Fruit fly (Drosophila melanogaster): Measurements from ENCODE around the gene BomBc3.

BomBc3 gene

DNA sequence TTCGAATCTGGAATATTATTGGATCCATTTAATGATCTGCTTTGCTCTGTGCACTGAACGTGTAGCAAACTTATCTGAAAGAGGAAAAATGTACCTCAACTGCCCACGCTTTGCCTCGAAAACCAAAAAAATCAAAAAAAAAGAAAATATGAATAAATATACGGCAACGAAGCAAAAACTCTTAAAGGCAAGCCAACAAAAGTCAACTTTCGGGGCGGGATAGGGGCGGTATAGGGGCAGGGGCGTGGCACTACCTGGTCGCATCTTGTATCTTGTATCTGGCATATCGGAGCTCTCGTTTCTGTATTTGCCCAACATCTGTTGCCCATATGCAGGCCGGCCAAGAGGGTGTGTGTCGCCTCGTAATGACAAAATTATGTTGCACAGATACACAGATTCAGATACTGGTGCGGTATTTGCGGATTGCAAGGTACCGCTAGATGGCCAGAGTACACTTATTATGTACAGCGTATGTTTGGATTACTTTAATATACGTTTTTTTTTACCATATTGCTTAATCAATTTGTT, 42.4 kb upstream of the BomBc3 start:
- no peak for TF ChIP-seq CG6808 (GFP tag; optimal IDR thresholded peaks at IDR 0.05)
- TF ChIP-seq CG10631 (GFP tag; optimal IDR thresholded peaks at IDR 0.05), result no peak
- TF ChIP-seq CG31627 (GFP tag; optimal IDR thresholded peaks at IDR 0.05), result no peak
- no peak for TF ChIP-seq fkh (GFP tag; optimal IDR thresholded peaks at IDR 0.05)
- no peak for TF ChIP-seq Hr4 (GFP tag; optimal IDR thresholded peaks at IDR 0.05)
- TF ChIP-seq acj6 (GFP tag; optimal IDR thresholded peaks at IDR 0.05), result no peak
- no peak for TF ChIP-seq cyc (GFP tag; optimal IDR thresholded peaks at IDR 0.05)
- no peak for TF ChIP-seq CG1621 (tag; optimal IDR thresholded peaks at IDR 0.05)
- no peak for TF ChIP-seq ss (GFP tag; optimal IDR thresholded peaks at IDR 0.05)
- no peak for TF ChIP-seq CG6792 (GFP tag; optimal IDR thresholded peaks at IDR 0.05)
- no peak for TF ChIP-seq CG8119 (GFP tag; IDR thresholded peaks at IDR 0.05)
- no peak for TF ChIP-seq Lpt (GFP tag; optimal IDR thresholded peaks at IDR 0.05)
- TF ChIP-seq CG8319 (GFP tag; optimal IDR thresholded peaks at IDR 0.05), result no peak
- no peak for TF ChIP-seq svp (GFP tag)

DNA sequence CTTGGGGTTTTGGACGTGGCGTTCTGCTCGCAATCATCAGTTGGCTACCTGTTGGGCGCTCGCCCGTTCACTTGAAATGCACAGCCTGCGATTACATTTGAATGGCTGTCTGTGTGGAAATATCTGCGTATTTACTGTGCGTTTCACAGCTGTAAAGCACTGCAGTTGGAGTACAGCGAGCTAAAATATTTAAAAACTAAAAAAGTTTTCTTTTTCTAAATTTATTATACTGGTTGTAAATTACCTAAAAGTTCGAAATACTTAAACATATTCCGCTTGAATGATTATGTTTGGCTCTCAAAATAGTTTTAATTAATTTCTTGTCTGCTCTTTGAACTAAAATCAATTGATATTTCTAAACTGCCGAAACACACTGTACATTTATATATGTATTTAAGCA, 40.6 kb upstream of the BomBc3 start:
- TF ChIP-seq acj6 (GFP tag; optimal IDR thresholded peaks at IDR 0.05), result peak; percentile 12
- peak; percentile 30; the same call in 1 of the 3 replicates for TF ChIP-seq CG8119 (GFP tag; IDR thresholded peaks at IDR 0.05)
- TF ChIP-seq Hr39 (GFP tag; optimal IDR thresholded peaks at IDR 0.05), result peak; percentile 15
- TF ChIP-seq Sox15 (GFP tag; optimal IDR thresholded peaks at IDR 0.05), result no peak
- TF ChIP-seq lz (GFP tag; optimal IDR thresholded peaks at IDR 0.05), result peak; percentile 13
- TF ChIP-seq Eip78C (GFP tag), result peak; percentile 64
- peak; percentile 54 for TF ChIP-seq svp (GFP tag)
- TF ChIP-seq CG4318 (GFP tag; optimal IDR thresholded peaks at IDR 0.05), result no peak
- peak; percentile 13 for TF ChIP-seq esn (GFP tag; optimal IDR thresholded peaks at IDR 0.05)
- TF ChIP-seq eg (GFP tag; IDR thresholded peaks at IDR 0.05), result peak; percentile 40; the same call in 1 of the 3 replicates
- peak; percentile 22 for TF ChIP-seq topi (GFP tag; optimal IDR thresholded peaks at IDR 0.05)
- TF ChIP-seq achi (GFP tag; optimal IDR thresholded peaks at IDR 0.05), result peak; percentile 2
- no peak for TF ChIP-seq Eip75B (GFP tag; optimal IDR thresholded peaks at IDR 0.05)
- TF ChIP-seq CG15336 (GFP tag; IDR thresholded peaks at IDR 0.05), result peak; percentile 55
- TF ChIP-seq ss (GFP tag; optimal IDR thresholded peaks at IDR 0.05), result no peak
- TF ChIP-seq Met (GFP tag; optimal IDR thresholded peaks at IDR 0.05), result peak; percentile 10
- TF ChIP-seq net (GFP tag; optimal IDR thresholded peaks at IDR 0.05), result no peak
- TF ChIP-seq CG31627 (GFP tag; optimal IDR thresholded peaks at IDR 0.05), result peak; percentile 19

DNA sequence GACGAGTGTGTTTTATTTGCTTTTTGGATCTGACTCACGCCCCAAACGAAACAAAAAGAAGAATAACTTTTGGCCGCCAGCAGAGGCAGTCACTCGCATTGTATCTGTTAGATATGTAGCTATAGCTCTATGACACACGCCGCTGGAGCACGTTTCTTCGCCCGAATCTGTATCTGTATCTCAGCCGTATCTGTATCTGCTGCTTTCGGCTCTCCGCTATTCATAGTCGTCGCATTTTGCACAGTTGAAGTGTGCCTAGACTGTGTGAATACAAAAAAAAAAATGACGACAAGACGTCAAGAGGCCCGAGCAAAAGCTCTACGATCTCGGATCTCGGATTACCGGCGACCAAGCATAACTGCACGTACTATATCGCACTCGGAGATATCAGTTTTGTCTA, 40.2 kb upstream of the BomBc3 start:
- TF ChIP-seq Eip78C (GFP tag) (no peak), CG6163 (GFP tag; IDR thresholded peaks at IDR 0.05) (0 out of 3 replicates have a peak, but pooled peaks have one; percentile 16), fkh (GFP tag; optimal IDR thresholded peaks at IDR 0.05) (peak; percentile 33), Ets21C (GFP tag; optimal IDR thresholded peaks at IDR 0.05) (no peak)

- no peak for TF ChIP-seq lz (GFP tag; optimal IDR thresholded peaks at IDR 0.05)
- no peak for TF ChIP-seq Sox102F (GFP tag; optimal IDR thresholded peaks at IDR 0.05)
Observed at dm6 chr3R:22047412-22047811, 39.5 kb upstream of the BomBc3 start.

DNA sequence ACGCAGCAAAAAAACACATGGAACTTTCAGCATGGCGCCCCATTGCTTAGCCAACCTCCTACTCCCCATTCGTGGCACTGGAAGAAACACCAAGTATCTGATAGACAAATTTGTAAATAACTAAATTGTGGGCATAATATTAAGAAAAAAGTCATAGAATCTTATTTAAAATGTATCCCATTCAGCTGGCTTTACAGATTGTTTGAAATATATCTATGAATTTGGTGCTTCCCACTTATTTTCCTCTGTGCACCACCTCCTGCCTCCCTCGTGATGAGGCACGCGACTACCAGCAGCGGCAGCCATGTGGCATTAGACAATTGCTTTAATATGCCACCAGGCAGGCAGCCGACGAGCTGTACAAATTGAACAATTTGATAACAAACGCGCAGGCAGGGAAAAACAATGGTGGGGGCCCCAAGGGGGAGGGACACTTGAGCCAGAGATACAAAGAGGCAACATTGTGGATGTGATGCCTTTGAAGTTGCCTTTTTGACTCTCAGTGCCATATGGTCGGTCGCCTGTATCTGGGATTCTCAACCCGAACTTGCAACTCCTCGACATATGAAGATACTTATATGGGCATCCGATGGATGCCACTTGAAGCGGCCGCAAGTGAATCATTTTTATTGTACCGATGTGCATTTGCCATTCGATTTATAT, 37.6 kb upstream of the BomBc3 start:
- TF ChIP-seq svp (GFP tag) (no peak), fd85E (GFP tag; optimal IDR thresholded peaks at IDR 0.05) (no peak), CG1621 (tag; optimal IDR thresholded peaks at IDR 0.05) (no peak), Lpt (GFP tag; optimal IDR thresholded peaks at IDR 0.05) (peak; percentile 65), CG6163 (GFP tag; IDR thresholded peaks at IDR 0.05) (peak; percentile 72), Ets21C (GFP tag; optimal IDR thresholded peaks at IDR 0.05) (no peak), cyc (GFP tag; optimal IDR thresholded peaks at IDR 0.05) (peak; percentile 5), pdm3 (GFP tag; optimal IDR thresholded peaks at IDR 0.05) (peak; percentile 51), CG16779 (tag; optimal IDR thresholded peaks at IDR 0.05) (peak; percentile 6), CG6276 (GFP tag; optimal IDR thresholded peaks at IDR 0.05) (peak; percentile 66), CG11762 (GFP tag; optimal IDR thresholded peaks at IDR 0.05; ENCODE audit: insufficient read depth) (peak; percentile 28), Sox102F (GFP tag; optimal IDR thresholded peaks at IDR 0.05) (no peak), eg (GFP tag; IDR thresholded peaks at IDR 0.05) (peak; percentile 82), Gug (GFP tag; IDR thresholded peaks at IDR 0.05) (peak; percentile 68), Sox15 (GFP tag; optimal IDR thresholded peaks at IDR 0.05) (no peak), Blimp-1 (GFP tag; optimal IDR thresholded peaks at IDR 0.05) (no peak), CG11294 (GFP tag; IDR thresholded peaks at IDR 0.05) (peak; percentile 60), Sox14 (GFP tag; optimal IDR thresholded peaks at IDR 0.05) (peak; percentile 56), CG6792 (GFP tag; optimal IDR thresholded peaks at IDR 0.05) (peak; percentile 29), fkh (GFP tag; optimal IDR thresholded peaks at IDR 0.05) (peak; percentile 41), lz (GFP tag; optimal IDR thresholded peaks at IDR 0.05) (peak; percentile 15), net (GFP tag; optimal IDR thresholded peaks at IDR 0.05) (peak; percentile 62), ss (GFP tag; optimal IDR thresholded peaks at IDR 0.05) (peak in 1 of 2 experiments; percentile 26), CG7368 (GFP tag; optimal IDR thresholded peaks at IDR 0.05) (no peak), Hr39 (GFP tag; optimal IDR thresholded peaks at IDR 0.05) (peak; percentile 12), Eip75B (GFP tag; optimal IDR thresholded peaks at IDR 0.05) (peak; percentile 50), CG10631 (GFP tag; optimal IDR thresholded peaks at IDR 0.05) (peak; percentile 56), CG15336 (GFP tag; IDR thresholded peaks at IDR 0.05) (peak; percentile 87)
